Worm (Caenorhabditis elegans) whole organism, L4 larva: ENCODE data around the gene Y54G11A.1.

ENCODE experiments used
- D1046.2 ChIP-seq: fragments of 200-800 bp; sonication (Bioruptor generic); IDR thresholded peaks from 2 replicates; pipeline ENCODE4 v1.3.6; 2022; ENCODE audit warnings: missing genetic modification characterization, missing compliant biosample characterization
- F49E8.2 ChIP-seq: sonication (generic microtip); optimal IDR thresholded peaks from 2 replicates; lab custom pipeline; 2016; ENCODE audit warnings: missing compliant biosample characterization, mild to moderate bottlenecking, missing genetic modification characterization, borderline replicate concordance
- T26A8.4 ChIP-seq: fragments of 200-800 bp; sonication (Bioruptor generic); IDR thresholded peaks from 2 replicates; pipeline ENCODE4 v1.3.6; 2022; ENCODE audit warnings: missing genetic modification characterization, missing compliant biosample characterization
- Y105C5A.15 ChIP-seq: fragments of 200-800 bp; sonication (Bioruptor generic); IDR thresholded peaks from 2 replicates; pipeline ENCODE4 v1.3.6; 2022; ENCODE audit warnings: missing genetic modification characterization, missing compliant biosample characterization
- Y48G9A.11 ChIP-seq: fragments of 200-800 bp; sonication (Bioruptor generic); IDR thresholded peaks from 2 replicates; pipeline ENCODE4 v1.3.6; 2022; ENCODE audit warnings: missing genetic modification reagents, missing genetic modification characterization, missing compliant biosample characterization
- Y5F2A.4 ChIP-seq: fragments of 200-800 bp; sonication (Bioruptor generic); optimal IDR thresholded peaks from 2 replicates; lab custom pipeline; 2018; ENCODE audit warnings: mild to moderate bottlenecking, missing genetic modification characterization, missing compliant biosample characterization
- ZK337.2 ChIP-seq: fragments of 200-800 bp; sonication (Bioruptor generic); IDR thresholded peaks from 2 replicates; pipeline ENCODE4 v1.3.6; 2022; ENCODE audit warnings: missing genetic modification reagents, missing genetic modification characterization, missing compliant biosample characterization
- aha-1 ChIP-seq: fragments of 150-350 bp; peaks from one replicate; lab custom pipeline; 2014; ENCODE audit warnings: missing biosample characterization, missing genetic modification characterization
- cey-2 ChIP-seq: sonication (generic microtip); optimal IDR thresholded peaks from 3 replicates; lab custom pipeline; 2017; ENCODE audit warnings: missing genetic modification characterization, mild to moderate bottlenecking, missing compliant biosample characterization, antibody characterized with exemption, borderline replicate concordance; ENCODE audit not compliant: insufficient read depth
- daf-16 ChIP-seq, 3 experiments: sonication (generic microtip); optimal IDR thresholded peaks; 2 replicates each; lab custom pipeline; 2016 to 2017; ENCODE audit warnings: missing genetic modification characterization in 3 of 3, missing genetic modification reagents in 3 of 3, mild to moderate bottlenecking in 2 of 3, missing compliant biosample characterization in 2 of 3, missing biosample characterization in 1 of 3, moderate library complexity in 1 of 3
- daf-19 ChIP-seq: fragments of 200-800 bp; sonication (Bioruptor generic); conservative IDR thresholded peaks from 2 replicates; pipeline ENCODE4 v1.3.6; 2022; ENCODE audit warnings: missing genetic modification characterization, missing compliant biosample characterization
- dmd-8 ChIP-seq: fragments of 200-800 bp; sonication (Bioruptor generic); IDR thresholded peaks from 2 replicates; pipeline ENCODE4 v1.3.6; 2022; ENCODE audit warnings: missing genetic modification characterization, missing compliant biosample characterization
- egl-27 ChIP-seq: sonication (generic microtip); optimal IDR thresholded peaks from 3 replicates; lab custom pipeline; 2017; ENCODE audit warnings: missing biosample characterization, missing genetic modification reagents, missing genetic modification characterization
- egl-43 ChIP-seq: fragments of 200-800 bp; sonication (Bioruptor generic); IDR thresholded peaks from 2 replicates; pipeline ENCODE4 v1.3.6; 2022; ENCODE audit warnings: missing genetic modification reagents, missing genetic modification characterization, missing compliant biosample characterization
- hlh-11 ChIP-seq: fragments of 200-800 bp; sonication (Bioruptor generic); optimal IDR thresholded peaks from 2 replicates; lab custom pipeline; 2018; ENCODE audit warnings: mild to moderate bottlenecking, missing genetic modification characterization, missing compliant biosample characterization
- hlh-30 ChIP-seq: sonication (generic microtip); optimal IDR thresholded peaks from 2 replicates; lab custom pipeline; 2017; ENCODE audit warnings: antibody characterized with exemption, mild to moderate bottlenecking, missing genetic modification characterization, missing compliant biosample characterization; ENCODE audit not compliant: insufficient read depth
- hmg-1.1 ChIP-seq: fragments of 200-800 bp; sonication (Bioruptor generic); IDR thresholded peaks from 2 replicates; pipeline ENCODE4 v1.3.6; 2022; ENCODE audit warnings: missing genetic modification reagents, missing genetic modification characterization, missing compliant biosample characterization
- lin-29 ChIP-seq: fragments of 200-800 bp; sonication (Bioruptor generic); IDR thresholded peaks from 2 replicates; pipeline ENCODE4 v1.3.6; 2022; ENCODE audit warnings: missing genetic modification reagents, missing genetic modification characterization, missing compliant biosample characterization
- lin-38 ChIP-seq: fragments of 200-800 bp; sonication (Bioruptor generic); IDR thresholded peaks from 2 replicates; pipeline ENCODE4 v1.3.6; 2022; ENCODE audit warnings: missing genetic modification reagents, missing genetic modification characterization, missing compliant biosample characterization
- lsy-2 ChIP-seq, 2 experiments: fragments of 150-350 bp in 1 of 2; sonication (generic microtip) in 1 of 2; optimal IDR thresholded peaks; 2 replicates each; lab custom pipeline; 2014 to 2017; ENCODE audit warnings: missing biosample characterization in 2 of 2, missing genetic modification characterization in 2 of 2
- madf-9 ChIP-seq: fragments of 200-800 bp; sonication (Bioruptor generic); conservative IDR thresholded peaks from 2 replicates; pipeline ENCODE4 v1.3.6; 2022; ENCODE audit warnings: missing genetic modification reagents, missing genetic modification characterization, missing compliant biosample characterization
- nhr-237 ChIP-seq: sonication (generic microtip); optimal IDR thresholded peaks from 2 replicates; lab custom pipeline; 2017; ENCODE audit warnings: missing biosample characterization, missing genetic modification characterization
- pha-4 ChIP-seq, 2 experiments: fragments of 150-350 bp in 1 of 2; fragments of 200-800 bp in 1 of 2; sonication (Bioruptor generic) in 1 of 2; IDR thresholded peaks in 1 of 2; optimal IDR thresholded peaks in 1 of 2; 2 replicates each; pipeline versions ENCODE4 v1.3.6 to Lab custom; 2014 to 2022; ENCODE audit warnings: missing genetic modification characterization in 2 of 2, missing genetic modification reagents in 2 of 2, missing biosample characterization in 1 of 2, missing compliant biosample characterization in 1 of 2
- php-3 ChIP-seq: fragments of 200-800 bp; sonication (Bioruptor generic); IDR thresholded peaks from 2 replicates; pipeline ENCODE4 v1.3.6; 2022; ENCODE audit warnings: missing genetic modification reagents, missing genetic modification characterization, missing compliant biosample characterization
- rbr-2 ChIP-seq: sonication (generic microtip); optimal IDR thresholded peaks from 2 replicates; lab custom pipeline; 2016; ENCODE audit warnings: missing genotype, missing genetic modification characterization, missing compliant biosample characterization
- sdz-12 ChIP-seq: fragments of 200-800 bp; sonication (Bioruptor generic); optimal IDR thresholded peaks from 2 replicates; lab custom pipeline; 2018; ENCODE audit warnings: mild to moderate bottlenecking, missing genetic modification characterization, missing compliant biosample characterization
- set-16 ChIP-seq: fragments of 200-800 bp; sonication (Bioruptor generic); IDR thresholded peaks from 2 replicates; pipeline ENCODE4 v1.3.6; 2022; ENCODE audit warnings: missing genetic modification reagents, missing genetic modification characterization, missing compliant biosample characterization
- snpc-4 ChIP-seq: fragments of 150-350 bp; optimal IDR thresholded peaks from 2 replicates; lab custom pipeline; 2014; ENCODE audit warnings: missing biosample characterization, missing genetic modification characterization
- unc-130 ChIP-seq: sonication (generic microtip); optimal IDR thresholded peaks from 2 replicates; lab custom pipeline; 2016; ENCODE audit warnings: missing genetic modification reagents, missing genetic modification characterization, missing compliant biosample characterization
- unc-39 ChIP-seq: sonication (generic microtip); optimal IDR thresholded peaks from 2 replicates; lab custom pipeline; 2017; ENCODE audit warnings: missing biosample characterization, missing genetic modification characterization
- zag-1 ChIP-seq: fragments of 150-350 bp; optimal IDR thresholded peaks from 2 replicates; lab custom pipeline; 2014; ENCODE audit warnings: missing biosample characterization, missing genetic modification characterization
- zip-11 ChIP-seq: fragments of 200-800 bp; sonication (Bioruptor generic); IDR thresholded peaks from 2 replicates; pipeline ENCODE4 v1.3.6; 2022; ENCODE audit warnings: missing genetic modification characterization, missing compliant biosample characterization

Y54G11A.1 gene

ce11 chrII:14269142-14269593, at the start of gene Y54G11A.1:
Gene Y54G11A.1, minus strand, starts transcription at chrII:14269192.
- TF ChIP-seq hmg-1.1 (GFP tag; lab: Robert Waterston, UW) = no peak
- TF ChIP-seq Y48G9A.11 (GFP tag; lab: Robert Waterston, UW) = no peak
- TF ChIP-seq madf-9 = no peak
- no peak for TF ChIP-seq set-16 (GFP tag; lab: Robert Waterston, UW)
- no peak for TF ChIP-seq dmd-8 (GFP tag; lab: Robert Waterston, UW)
- no peak for TF ChIP-seq sdz-12 (GFP tag; lab: Kevin White, UChicago)
- TF ChIP-seq nhr-237 (tag; lab: Kevin White, UChicago) = no peak
- TF ChIP-seq lin-29 (GFP tag; lab: Robert Waterston, UW) = no peak
- TF ChIP-seq D1046.2 (GFP tag; lab: Robert Waterston, UW) = no peak
- no peak for TF ChIP-seq php-3
- TF ChIP-seq snpc-4 (tag; lab: Kevin White, UChicago) = no peak
- no peak for TF ChIP-seq ZK337.2 (GFP tag; lab: Robert Waterston, UW)
- TF ChIP-seq pha-4 (GFP tag; IDR thresholded peaks at IDR 0.05; lab: Robert Waterston, UW) = no peak
- TF ChIP-seq pha-4 (tag; optimal IDR thresholded peaks at IDR 0.05; lab: Kevin White, UChicago) = no peak
- TF ChIP-seq, all 104 proteins: peak for 0

ce11 chrII:14318027-14318426, 49.0 kb upstream of the Y54G11A.1 start, which contains the start of gene Y54G11A.14:
Gene Y54G11A.14, plus strand, starts transcription at chrII:14318158.
- TF ChIP-seq Y105C5A.15 (GFP tag; lab: Robert Waterston, UW) (0 out of 2 replicates have a peak, but pooled peaks have one; percentile 20), set-16 (GFP tag; lab: Robert Waterston, UW) (peak; percentile 84), Y5F2A.4 (GFP tag; lab: Kevin White, UChicago) (no peak), egl-43 (0 out of 2 replicates have a peak, but pooled peaks have one; percentile 22), unc-39 (no peak), aha-1 (peak; percentile 11), pha-4 (GFP tag; IDR thresholded peaks at IDR 0.05; lab: Robert Waterston, UW) (no peak), pha-4 (tag; optimal IDR thresholded peaks at IDR 0.05; lab: Kevin White, UChicago) (no peak)

- TF ChIP-seq cey-2 (tag; lab: Kevin White, UChicago) (no peak), F49E8.2 (tag; lab: Kevin White, UChicago) (no peak), zip-11 (GFP tag; lab: Robert Waterston, UW) (no peak), daf-19 (no peak), egl-27 (no peak), lin-38 (0 out of 2 replicates have a peak, but pooled peaks have one; percentile 15), zag-1 (tag; lab: Kevin White, UChicago) (no peak), ZK337.2 (GFP tag; lab: Robert Waterston, UW) (no peak), T26A8.4 (GFP tag; lab: Robert Waterston, UW) (no peak), lsy-2 (tag; optimal IDR thresholded peaks at IDR 0.05; lab: Kevin White, UChicago) (peak in 1 of 2 experiments; percentile 23), hlh-11 (tag; lab: Kevin White, UChicago) (no peak), unc-130 (GFP tag; lab: Kevin White, UChicago) (peak; percentile 8)
- TF ChIP-seq, all 104 proteins: peak for 3
Measured at ce11 chrII:14312182-14312581, 43.2 kb upstream of the Y54G11A.1 start.

ce11 chrII:14311537-14311936, 42.5 kb upstream of the Y54G11A.1 start:
- TF ChIP-seq hlh-30 (tag; lab: Kevin White, UChicago) (no peak), hlh-11 (tag; lab: Kevin White, UChicago) (peak; percentile 17), daf-16 (GFP tag; optimal IDR thresholded peaks at IDR 0.05; lab: Kevin White, UChicago) (peak in 1 of 2 experiments; percentile 66), daf-16 (tag; optimal IDR thresholded peaks at IDR 0.05; lab: Kevin White, UChicago) (peak; percentile 60), rbr-2 (tag; lab: Kevin White, UChicago) (peak; percentile 2)
